Worm (Caenorhabditis elegans) whole organism, L1 larva: ENCODE results near the gene C52D10.3.

Experiments
- ama-1 ChIP-seq: fragments of 150-350 bp; optimal IDR thresholded peaks from 2 replicates; lab custom pipeline; 2014
- ceh-82 ChIP-seq, 3 experiments: fragments of 150-350 bp in 1 of 3; sonication (generic microtip) in 2 of 3; optimal IDR thresholded peaks; 2 replicates each; lab custom pipeline; 2014 to 2017; ENCODE audit warnings: missing biosample characterization in 3 of 3, missing genetic modification characterization in 3 of 3
- jun-1 ChIP-seq: fragments of 150-350 bp; optimal IDR thresholded peaks from 2 replicates; lab custom pipeline; 2014; ENCODE audit warnings: missing biosample characterization, missing genetic modification reagents, missing genetic modification characterization
- nhr-19 ChIP-seq: fragments of 200-800 bp; sonication (Bioruptor generic); conservative IDR thresholded peaks from 2 replicates; pipeline ENCODE4 v1.3.6; 2022; ENCODE audit warnings: missing genetic modification characterization, missing compliant biosample characterization
- nhr-90 ChIP-seq: sonication (generic microtip); optimal IDR thresholded peaks from 2 replicates; lab custom pipeline; 2016; ENCODE audit warnings: mild to moderate bottlenecking, missing genetic modification characterization, missing compliant biosample characterization; ENCODE audit not compliant: poor library complexity
- pqm-1 ChIP-seq: sonication (generic microtip); optimal IDR thresholded peaks from 3 replicates; lab custom pipeline; 2017; ENCODE audit warnings: missing biosample characterization, missing genetic modification characterization
- snpc-4 ChIP-seq: fragments of 150-350 bp; optimal IDR thresholded peaks from 2 replicates; lab custom pipeline; 2014; ENCODE audit warnings: missing biosample characterization, missing genetic modification characterization
- unc-130 ChIP-seq: fragments of 150-350 bp; optimal IDR thresholded peaks from 2 replicates; lab custom pipeline; 2017; ENCODE audit warnings: missing biosample characterization, missing genetic modification characterization, inconsistent platforms
- unc-62 ChIP-seq: fragments of 150-350 bp; optimal IDR thresholded peaks from 2 replicates; lab custom pipeline; 2014; ENCODE audit warnings: missing biosample characterization, missing genetic modification reagents, missing genetic modification characterization

DNA sequence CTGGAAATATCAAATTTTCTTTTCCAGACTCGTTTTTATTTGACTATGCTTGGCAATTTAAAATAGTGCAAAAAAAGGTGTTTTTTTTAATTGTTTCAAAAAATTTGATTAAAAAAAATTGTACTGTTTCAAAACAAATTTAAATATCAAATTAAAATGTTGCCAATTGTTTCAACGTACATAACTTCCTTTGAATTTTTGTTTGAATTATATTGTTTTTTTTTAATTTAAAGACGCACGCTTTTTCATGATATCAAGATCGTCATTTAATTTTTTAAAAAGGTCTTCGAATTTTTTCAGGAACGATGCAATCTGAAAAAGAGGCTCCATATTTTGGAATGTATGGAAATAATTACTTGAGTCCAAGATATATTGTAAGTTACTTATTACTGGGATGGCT lies 47.2 kb downstream of the C52D10.3 start, which contains the start of gene Y116A8B.4:
- TF ChIP-seq unc-62 (GFP tag; lab: Kevin White, UChicago) (no peak), nhr-19 (no peak), ceh-82 (tag; optimal IDR thresholded peaks at IDR 0.05; lab: Kevin White, UChicago) (no peak), snpc-4 (tag; lab: Kevin White, UChicago) (no peak), nhr-90 (tag; lab: Kevin White, UChicago) (no peak), pqm-1 (tag; lab: Kevin White, UChicago) (no peak), unc-130 (tag; lab: Kevin White, UChicago) (no peak), ama-1 (lab: Kevin White, UChicago) (no peak), jun-1 (tag; lab: Kevin White, UChicago) (no peak)
